Fruit fly (Drosophila melanogaster) whole organism, embryonic: Measurements from ENCODE around the gene CG12592.
A peak's percentile ranks its signal among the peaks of the same experiment; 100 is the strongest.

Experiments used
- CG10274 ChIP-seq: fragments of 200-800 bp; sonication (Bioruptor generic); optimal IDR thresholded peaks from 3 replicates; lab custom pipeline; 2017; ENCODE audit warnings: missing biosample characterization, mild to moderate bottlenecking, missing genetic modification characterization
- CG13123 ChIP-seq: fragments of 200-800 bp; sonication (Bioruptor generic); optimal IDR thresholded peaks from 2 replicates; lab custom pipeline; 2016; ENCODE audit warnings: missing biosample characterization, missing genetic modification characterization
- CG14860 ChIP-seq: fragments of 200-800 bp; sonication (Bioruptor generic); IDR thresholded peaks from 3 replicates; pipeline ENCODE4 v1.3.6; 2022; ENCODE audit warnings: missing biosample characterization, missing genetic modification characterization; ENCODE audit not compliant: partially characterized antibody
- CG14965 ChIP-seq: fragments of 200-800 bp; sonication (Bioruptor generic); optimal IDR thresholded peaks from 2 replicates; lab custom pipeline; 2016; ENCODE audit warnings: missing biosample characterization, missing genetic modification characterization, borderline replicate concordance
- CG17328 ChIP-seq: fragments of 200-800 bp; sonication (Bioruptor generic); IDR thresholded peaks from 2 replicates; pipeline ENCODE4 v1.3.6; 2022; ENCODE audit warnings: missing biosample characterization, missing genetic modification characterization
- CG17568 ChIP-seq: fragments of 200-800 bp; sonication (Bioruptor generic); optimal IDR thresholded peaks from 2 replicates; lab custom pipeline; 2018; ENCODE audit warnings: missing biosample characterization, mild to moderate bottlenecking, missing genetic modification characterization, moderate library complexity
- CG17829 ChIP-seq: fragments of 200-800 bp; optimal IDR thresholded peaks from 2 replicates; lab custom pipeline; 2019; ENCODE audit warnings: missing biosample characterization, mild to moderate bottlenecking, missing genetic modification characterization, moderate library complexity
- CG2120 ChIP-seq: fragments of 200-800 bp; sonication (Bioruptor generic); optimal IDR thresholded peaks from 3 replicates; lab custom pipeline; 2016; ENCODE audit warnings: missing biosample characterization, missing genetic modification characterization
- CG34224 ChIP-seq: fragments of 200-800 bp; sonication (Bioruptor generic); IDR thresholded peaks from 3 replicates; pipeline ENCODE4 v1.3.6; 2022; ENCODE audit warnings: missing biosample characterization, missing genetic modification characterization; ENCODE audit not compliant: partially characterized antibody
- CG34422 ChIP-seq: fragments of 200-800 bp; sonication (Bioruptor generic); IDR thresholded peaks from 3 replicates; pipeline ENCODE4 v1.3.6; 2022; ENCODE audit warnings: missing biosample characterization, missing genetic modification characterization
- CG3838 ChIP-seq: fragments of 200-800 bp; sonication (Bioruptor generic); optimal IDR thresholded peaks from 3 replicates; lab custom pipeline; 2016; ENCODE audit warnings: missing biosample characterization, missing genetic modification characterization
- CG42726 ChIP-seq: fragments of 200-800 bp; sonication (Bioruptor generic); IDR thresholded peaks from 2 replicates; pipeline ENCODE4 v1.3.6; 2022; ENCODE audit warnings: missing biosample characterization, missing genetic modification characterization; ENCODE audit not compliant: partially characterized antibody
- CG43689 ChIP-seq: fragments of 200-800 bp; sonication (Bioruptor generic); IDR thresholded peaks from 2 replicates; pipeline ENCODE4 v1.3.6; 2022; ENCODE audit warnings: missing biosample characterization, missing genetic modification characterization
- CG6175 ChIP-seq: fragments of 200-800 bp; sonication (Bioruptor generic); IDR thresholded peaks from 3 replicates; pipeline ENCODE4 v1.3.6; 2022; ENCODE audit warnings: missing biosample characterization, missing genetic modification characterization
- CG7271 ChIP-seq: fragments of 200-800 bp; sonication (Bioruptor generic); optimal IDR thresholded peaks from 2 replicates; lab custom pipeline; 2018; ENCODE audit warnings: missing biosample characterization, mild to moderate bottlenecking, missing genetic modification characterization, moderate library complexity
- CG8281 ChIP-seq: fragments of 200-800 bp; sonication (Bioruptor generic); optimal IDR thresholded peaks from 2 replicates; lab custom pipeline; 2018; ENCODE audit warnings: missing biosample characterization, mild to moderate bottlenecking, missing genetic modification characterization, moderate library complexity
- CG8478 ChIP-seq: fragments of >200 bp; optimal IDR thresholded peaks from 2 replicates; lab custom pipeline; 2018
- CG9932 ChIP-seq: fragments of 200-800 bp; sonication (Bioruptor generic); IDR thresholded peaks from 2 replicates; pipeline ENCODE4 v1.3.6; 2022; ENCODE audit warnings: missing biosample characterization, missing genetic modification characterization
- Dek ChIP-seq: fragments of 200-800 bp; sonication (Bioruptor generic); optimal IDR thresholded peaks from 3 replicates; lab custom pipeline; 2019; ENCODE audit warnings: missing biosample characterization, mild to moderate bottlenecking, missing genetic modification characterization, moderate library complexity
- Dip3 ChIP-seq: fragments of 200-800 bp; sonication (Bioruptor generic); optimal IDR thresholded peaks from 3 replicates; lab custom pipeline; 2016; ENCODE audit warnings: missing biosample characterization, missing genetic modification characterization
- Drgx ChIP-seq: fragments of 200-800 bp; sonication (Bioruptor generic); IDR thresholded peaks from 2 replicates; pipeline ENCODE4 v1.3.6; 2022; ENCODE audit warnings: missing biosample characterization, missing genetic modification characterization
- Fer1 ChIP-seq: fragments of 200-800 bp; sonication (Bioruptor generic); optimal IDR thresholded peaks from 2 replicates; lab custom pipeline; 2017; ENCODE audit warnings: missing biosample characterization, mild to moderate bottlenecking, missing genetic modification characterization
- Fer2 ChIP-seq: fragments of 200-800 bp; sonication (Bioruptor generic); optimal IDR thresholded peaks from 2 replicates; lab custom pipeline; 2018; ENCODE audit warnings: missing biosample characterization, mild to moderate bottlenecking, missing genetic modification characterization, moderate library complexity
- Fer3 ChIP-seq: fragments of 200-800 bp; sonication (Bioruptor generic); optimal IDR thresholded peaks from 2 replicates; lab custom pipeline; 2018; ENCODE audit warnings: missing biosample characterization, mild to moderate bottlenecking, missing genetic modification characterization, moderate library complexity
- H15 ChIP-seq: fragments of 200-800 bp; sonication (Bioruptor generic); IDR thresholded peaks from 3 replicates; pipeline ENCODE4 v1.3.6; 2022; ENCODE audit warnings: missing biosample characterization, missing genetic modification characterization
- Hand ChIP-seq: fragments of 200-800 bp; sonication (Bioruptor generic); optimal IDR thresholded peaks from 2 replicates; lab custom pipeline; 2017; ENCODE audit warnings: mild to moderate bottlenecking, missing biosample characterization, missing genetic modification reagents, missing genetic modification characterization
- Hey ChIP-seq: fragments of 200-800 bp; sonication (Bioruptor generic); optimal IDR thresholded peaks from 3 replicates; lab custom pipeline; 2018; ENCODE audit warnings: missing biosample characterization, mild to moderate bottlenecking, missing genetic modification characterization
- MESR4 ChIP-seq: fragments of 200-800 bp; sonication (Bioruptor generic); optimal IDR thresholded peaks from 2 replicates; lab custom pipeline; 2018; ENCODE audit warnings: missing biosample characterization, mild to moderate bottlenecking, missing genetic modification characterization, moderate library complexity
- MTF-1 ChIP-seq: fragments of 200-800 bp; sonication (Bioruptor generic); optimal IDR thresholded peaks from 2 replicates; lab custom pipeline; 2018; ENCODE audit warnings: missing biosample characterization, mild to moderate bottlenecking, missing genetic modification characterization, borderline replicate concordance
- NC2α ChIP-seq: fragments of 200-800 bp; sonication (Bioruptor generic); optimal IDR thresholded peaks from 2 replicates; lab custom pipeline; 2016; ENCODE audit warnings: missing biosample characterization, missing genetic modification characterization
- NC2β ChIP-seq: fragments of 200-800 bp; sonication (Bioruptor generic); optimal IDR thresholded peaks from 2 replicates; lab custom pipeline; 2016; ENCODE audit warnings: missing biosample characterization, missing genetic modification characterization
- Optix ChIP-seq: fragments of 200-800 bp; sonication (Bioruptor generic); IDR thresholded peaks from 3 replicates; pipeline ENCODE4 v1.3.6; 2022; ENCODE audit warnings: missing biosample characterization, missing genetic modification characterization
- Ptx1 ChIP-seq: fragments of 200-800 bp; sonication (Bioruptor generic); IDR thresholded peaks from 2 replicates; pipeline ENCODE4 v1.3.6; 2022; ENCODE audit warnings: missing biosample characterization, missing genetic modification characterization
- Ssrp ChIP-seq: fragments of 200-800 bp; sonication (Bioruptor generic); optimal IDR thresholded peaks from 2 replicates; lab custom pipeline; 2018; ENCODE audit warnings: missing biosample characterization, mild to moderate bottlenecking, missing genetic modification characterization, moderate library complexity
- Usf ChIP-seq: fragments of 200-800 bp; sonication (Bioruptor generic); optimal IDR thresholded peaks from 2 replicates; lab custom pipeline; 2017; ENCODE audit warnings: missing genotype, missing biosample characterization, missing genetic modification characterization
- ab ChIP-seq: fragments of 200-800 bp; sonication (Bioruptor generic); optimal IDR thresholded peaks from 2 replicates; lab custom pipeline; 2016; ENCODE audit warnings: missing biosample characterization, missing genetic modification characterization
- aop ChIP-seq: fragments of 200-800 bp; sonication (Bioruptor generic); IDR thresholded peaks from 2 replicates; pipeline ENCODE4 v1.3.6; 2022; ENCODE audit warnings: missing biosample characterization, missing genetic modification characterization
- ase ChIP-seq: fragments of 200-800 bp; sonication (Bioruptor generic); IDR thresholded peaks from 3 replicates; pipeline ENCODE4 v1.3.6; 2022; ENCODE audit warnings: missing biosample characterization, missing genetic modification characterization
- chif ChIP-seq, 2 experiments: fragments of 200-800 bp; sonication (Bioruptor generic); optimal IDR thresholded peaks; 3 replicates each; lab custom pipeline; 2016; ENCODE audit warnings: missing biosample characterization in 2 of 2, missing genetic modification characterization in 2 of 2
- ci ChIP-seq: fragments of 200-800 bp; sonication (Bioruptor generic); IDR thresholded peaks from 3 replicates; pipeline ENCODE4 v1.3.6; 2022; ENCODE audit warnings: missing biosample characterization, missing genetic modification characterization
- grau ChIP-seq: fragments of 200-800 bp; optimal IDR thresholded peaks from 3 replicates; lab custom pipeline; 2019; ENCODE audit warnings: missing biosample characterization, mild to moderate bottlenecking, missing genetic modification characterization, moderate library complexity
- mld ChIP-seq: fragments of 200-800 bp; sonication (Bioruptor generic); IDR thresholded peaks from 3 replicates; pipeline ENCODE4 v1.3.6; 2022; ENCODE audit warnings: missing biosample characterization, missing genetic modification characterization; ENCODE audit not compliant: partially characterized antibody
- pan ChIP-seq, 4 experiments: fragments of >200 bp in 3 of 4; fragments of 200-800 bp in 1 of 4; sonication (Bioruptor generic) in 1 of 4; optimal IDR thresholded peaks in 3 of 4; IDR thresholded peaks in 1 of 4; 2 replicates each; pipeline versions ENCODE4 v1.3.6 to Lab custom; 2017 to 2022; ENCODE audit warnings: missing biosample characterization in 2 of 4, missing genetic modification characterization in 2 of 4, mixed read lengths in 1 of 4
- pum ChIP-seq: fragments of 200-800 bp; sonication (Bioruptor generic); optimal IDR thresholded peaks from 2 replicates; lab custom pipeline; 2016; ENCODE audit warnings: missing biosample characterization, missing genetic modification characterization
- slbo ChIP-seq: fragments of 200-800 bp; sonication (Bioruptor generic); IDR thresholded peaks from 2 replicates; pipeline ENCODE4 v1.3.6; 2022; ENCODE audit warnings: missing biosample characterization, missing genetic modification characterization
- tin ChIP-seq: fragments of 200-800 bp; sonication (Bioruptor generic); optimal IDR thresholded peaks from 3 replicates; lab custom pipeline; 2016; ENCODE audit warnings: missing biosample characterization, missing genetic modification characterization
- tll ChIP-seq, 2 experiments: fragments of 200-800 bp in 1 of 2; fragments of >200 bp in 1 of 2; sonication (Bioruptor generic) in 1 of 2; optimal IDR thresholded peaks; 2 replicates each; lab custom pipeline; 2017 to 2019; ENCODE audit warnings: missing biosample characterization in 2 of 2, missing genetic modification characterization in 2 of 2, mild to moderate bottlenecking in 1 of 2, moderate library complexity in 1 of 2
- wdn ChIP-seq: fragments of 200-800 bp; sonication (Bioruptor generic); IDR thresholded peaks from 2 replicates; pipeline ENCODE4 v1.3.6; 2022; ENCODE audit warnings: missing biosample characterization, missing genetic modification characterization

Gene CG12592

DNA sequence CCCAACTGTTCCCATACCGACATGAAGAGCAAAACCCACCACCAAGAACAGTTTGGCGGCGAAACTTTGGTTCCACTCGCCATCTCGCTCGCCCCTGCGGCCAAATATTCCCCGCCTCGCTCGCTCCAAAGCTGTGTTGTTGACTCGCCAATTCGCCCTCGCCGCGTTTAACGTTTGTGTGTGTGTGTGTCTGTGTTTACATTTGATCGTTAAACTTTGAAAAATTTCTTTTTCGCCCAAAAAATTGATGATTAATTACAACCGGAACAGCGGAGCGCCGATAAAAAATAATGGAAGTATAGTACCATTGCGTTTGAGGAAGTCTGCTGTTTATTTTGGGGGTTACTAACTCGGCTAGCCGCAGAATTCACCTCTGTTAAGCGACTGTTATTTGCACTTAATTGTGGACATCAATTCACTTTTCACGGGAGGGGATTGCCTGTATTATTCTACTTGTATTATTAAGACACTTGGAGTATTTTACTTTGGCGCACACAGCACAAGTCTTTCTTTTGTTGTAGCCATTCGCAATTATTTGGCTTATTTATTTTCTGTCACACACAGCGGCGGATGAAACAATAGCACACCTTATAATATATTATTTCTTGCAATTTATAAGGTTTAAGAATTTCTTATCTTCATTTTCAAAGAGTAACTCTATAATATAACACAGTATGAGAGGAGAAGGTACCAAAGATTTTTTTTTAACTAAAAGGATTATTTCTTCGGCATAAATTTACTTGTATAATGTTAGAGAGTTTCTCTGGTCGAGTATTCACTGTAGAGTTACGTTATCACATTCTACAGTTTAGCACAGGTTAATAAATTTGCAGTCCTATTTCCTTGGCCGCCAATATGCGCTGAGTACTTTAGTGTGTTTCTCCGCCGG is 12.8 kb downstream of the CG12592 start (continued):
- TF ChIP-seq CG17568 (GFP tag; lab: Kevin White, UChicago) (peak; percentile 61), MTF-1 (peak; percentile 66), CG34422 (GFP tag; lab: Robert Waterston, UW) (no peak), Dip3 (GFP tag; lab: Kevin White, UChicago) (peak; percentile 76), Hand (GFP tag; lab: Kevin White, UChicago) (peak; percentile 85), CG17328 (GFP tag; lab: Robert Waterston, UW) (no peak), CG34224 (GFP tag; lab: Robert Waterston, UW) (no peak), CG6175 (GFP tag; lab: Robert Waterston, UW) (no peak), pum (GFP tag; lab: Kevin White, UChicago) (peak; percentile 44), tll (GFP tag; optimal IDR thresholded peaks at IDR 0.05; lab: Kevin White, UChicago) (no peak), CG2120 (GFP tag; lab: Kevin White, UChicago) (peak; percentile 94), ab (GFP tag; lab: Kevin White, UChicago) (no peak), CG9932 (GFP tag; lab: Robert Waterston, UW) (no peak), CG7271 (tag; lab: Kevin White, UChicago) (no peak), ase (GFP tag; lab: Robert Waterston, UW) (no peak), CG17829 (tag; lab: Kevin White, UChicago) (peak; percentile 63), H15 (GFP tag; lab: Robert Waterston, UW) (no peak), MESR4 (GFP tag; lab: Kevin White, UChicago) (no peak), CG8478 (lab: Kevin White, UChicago) (peak; percentile 68), grau (peak; percentile 93), mld (GFP tag; lab: Robert Waterston, UW) (no peak), NC2α (GFP tag; lab: Kevin White, UChicago) (no peak), CG8281 (peak; percentile 48), Fer3 (tag; lab: Kevin White, UChicago) (peak; percentile 83), CG14860 (GFP tag; lab: Robert Waterston, UW) (no peak), CG3838 (GFP tag; lab: Kevin White, UChicago) (peak; percentile 52), Usf (GFP tag; lab: Kevin White, UChicago) (peak; percentile 74), Dek (tag; lab: Kevin White, UChicago) (peak; percentile 87), Ssrp (tag; lab: Kevin White, UChicago) (peak; percentile 77), CG14965 (GFP tag; lab: Kevin White, UChicago) (no peak), aop (GFP tag; lab: Robert Waterston, UW) (no peak), Fer2 (peak; percentile 70), Fer1 (peak; percentile 84), CG43689 (GFP tag; lab: Robert Waterston, UW) (no peak), slbo (no peak), Hey (tag; lab: Kevin White, UChicago) (peak; percentile 25), CG10274 (GFP tag; lab: Kevin White, UChicago) (peak; percentile 51), chif (GFP tag; optimal IDR thresholded peaks at IDR 0.05; lab: Kevin White, UChicago) (peak; percentile 12 to 49), NC2β (GFP tag; lab: Kevin White, UChicago) (peak; percentile 43), Ptx1 (GFP tag; lab: Robert Waterston, UW) (no peak), ci (no peak), Drgx (GFP tag; lab: Robert Waterston, UW) (no peak), CG13123 (GFP tag; lab: Kevin White, UChicago) (no peak), CG42726 (GFP tag; lab: Robert Waterston, UW) (no peak), pan (optimal IDR thresholded peaks at IDR 0.05; lab: Kevin White, UChicago) (no peak), pan (GFP tag; optimal IDR thresholded peaks at IDR 0.05 in 1 of 2, IDR thresholded peaks at IDR 0.05 in 1 of 2) (no peak), wdn (GFP tag; lab: Robert Waterston, UW) (no peak), tin (GFP tag; lab: Kevin White, UChicago) (peak; percentile 58), Optix (GFP tag; lab: Robert Waterston, UW) (no peak)
